Fruit fly (Drosophila melanogaster) whole organism, pupa: Measurements from ENCODE around the gene Dsor1.

Experiments used
- CG10348 ChIP-seq: fragments of 200-800 bp; sonication (Bioruptor generic); IDR thresholded peaks from 2 replicates; pipeline ENCODE4 v1.3.6; 2022; ENCODE audit warnings: missing biosample characterization, missing genetic modification characterization
- CG12605 ChIP-seq: fragments of 200-800 bp; sonication (Bioruptor generic); IDR thresholded peaks from 2 replicates; pipeline ENCODE4 v1.3.6; 2022; ENCODE audit warnings: missing biosample characterization, missing genetic modification characterization
- CG13204 ChIP-seq: fragments of 200-800 bp; sonication (Bioruptor generic); optimal IDR thresholded peaks from 2 replicates; lab custom pipeline; 2018; ENCODE audit warnings: missing biosample characterization, mild to moderate bottlenecking, missing genetic modification characterization, moderate library complexity
- CG14655 ChIP-seq: fragments of 200-800 bp; sonication (Bioruptor generic); optimal IDR thresholded peaks from 3 replicates; lab custom pipeline; 2017; ENCODE audit warnings: mild to moderate bottlenecking, missing biosample characterization, missing genetic modification reagents, missing genetic modification characterization
- CG15710 ChIP-seq: fragments of 200-800 bp; sonication (Bioruptor generic); optimal IDR thresholded peaks from 2 replicates; lab custom pipeline; 2018; ENCODE audit warnings: missing biosample characterization, mild to moderate bottlenecking, missing genetic modification characterization, moderate library complexity
- CG17806 ChIP-seq: fragments of 200-800 bp; sonication (Bioruptor generic); optimal IDR thresholded peaks from 2 replicates; lab custom pipeline; 2018; ENCODE audit warnings: missing biosample characterization, mild to moderate bottlenecking, missing genetic modification characterization, moderate library complexity
- CG32121 ChIP-seq: fragments of 200-800 bp; sonication (Bioruptor generic); IDR thresholded peaks from 2 replicates; pipeline ENCODE4 v1.3.6; 2022; ENCODE audit warnings: missing biosample characterization, missing genetic modification characterization
- CG34367 ChIP-seq: fragments of 200-800 bp; sonication (Bioruptor generic); optimal IDR thresholded peaks from 2 replicates; lab custom pipeline; 2018; ENCODE audit warnings: missing biosample characterization, mild to moderate bottlenecking, missing genetic modification characterization
- CG4496 ChIP-seq: fragments of 200-800 bp; sonication (Bioruptor generic); IDR thresholded peaks from 3 replicates; pipeline ENCODE4 v1.3.6; 2022; ENCODE audit warnings: missing biosample characterization, missing genetic modification characterization
- CG8159 ChIP-seq: fragments of 200-800 bp; sonication (Bioruptor generic); optimal IDR thresholded peaks from 3 replicates; lab custom pipeline; 2018; ENCODE audit warnings: missing biosample characterization, mild to moderate bottlenecking, missing genetic modification characterization, moderate library complexity
- CG8301 ChIP-seq: fragments of 200-800 bp; sonication (Bioruptor generic); optimal IDR thresholded peaks from 2 replicates; lab custom pipeline; 2018; ENCODE audit warnings: missing biosample characterization, mild to moderate bottlenecking, missing genetic modification characterization
- CG9948 ChIP-seq: fragments of 200-800 bp; sonication (Bioruptor generic); optimal IDR thresholded peaks from 2 replicates; lab custom pipeline; 2018; ENCODE audit warnings: missing biosample characterization, mild to moderate bottlenecking, missing genetic modification characterization, moderate library complexity
- D1 ChIP-seq: fragments of 200-800 bp; sonication (Bioruptor generic); optimal IDR thresholded peaks from 2 replicates; lab custom pipeline; 2018; ENCODE audit warnings: missing biosample characterization, mild to moderate bottlenecking, missing genetic modification characterization, moderate library complexity
- EcR ChIP-seq: fragments of 200-800 bp; sonication (Bioruptor generic); optimal IDR thresholded peaks from 3 replicates; lab custom pipeline; 2019; ENCODE audit warnings: missing biosample characterization, missing genetic modification characterization, mild to moderate bottlenecking, moderate library complexity, missing genetic modification reagents
- Ets98B ChIP-seq: fragments of 200-800 bp; sonication (Bioruptor generic); IDR thresholded peaks from 2 replicates; pipeline ENCODE4 v1.3.6; 2022; ENCODE audit warnings: missing biosample characterization, missing genetic modification characterization
- Pif1A ChIP-seq: fragments of 200-800 bp; sonication (Bioruptor generic); optimal IDR thresholded peaks from 3 replicates; lab custom pipeline; 2016; ENCODE audit warnings: missing biosample characterization, missing genetic modification characterization
- Pif1B ChIP-seq: fragments of 200-800 bp; sonication (Bioruptor generic); optimal IDR thresholded peaks from 3 replicates; lab custom pipeline; 2016; ENCODE audit warnings: missing biosample characterization, missing genetic modification characterization
- Snoo ChIP-seq: fragments of 200-800 bp; sonication (Bioruptor generic); optimal IDR thresholded peaks from 3 replicates; lab custom pipeline; 2017; ENCODE audit warnings: missing biosample characterization, mild to moderate bottlenecking, missing genetic modification characterization, inconsistent platforms
- fd96Ca ChIP-seq: fragments of 200-800 bp; sonication (Bioruptor generic); IDR thresholded peaks from 3 replicates; pipeline ENCODE4 v1.3.6; 2022; ENCODE audit warnings: missing biosample characterization, missing genetic modification characterization
- gl ChIP-seq: fragments of 200-800 bp; sonication (Bioruptor generic); optimal IDR thresholded peaks from 2 replicates; lab custom pipeline; 2018; ENCODE audit warnings: missing biosample characterization, mild to moderate bottlenecking, missing genetic modification characterization
- rn ChIP-seq: fragments of 200-800 bp; sonication (Bioruptor generic); IDR thresholded peaks from 2 replicates; pipeline ENCODE4 v1.3.6; 2022; ENCODE audit warnings: missing biosample characterization, missing genetic modification characterization

Dsor1 gene

DNA sequence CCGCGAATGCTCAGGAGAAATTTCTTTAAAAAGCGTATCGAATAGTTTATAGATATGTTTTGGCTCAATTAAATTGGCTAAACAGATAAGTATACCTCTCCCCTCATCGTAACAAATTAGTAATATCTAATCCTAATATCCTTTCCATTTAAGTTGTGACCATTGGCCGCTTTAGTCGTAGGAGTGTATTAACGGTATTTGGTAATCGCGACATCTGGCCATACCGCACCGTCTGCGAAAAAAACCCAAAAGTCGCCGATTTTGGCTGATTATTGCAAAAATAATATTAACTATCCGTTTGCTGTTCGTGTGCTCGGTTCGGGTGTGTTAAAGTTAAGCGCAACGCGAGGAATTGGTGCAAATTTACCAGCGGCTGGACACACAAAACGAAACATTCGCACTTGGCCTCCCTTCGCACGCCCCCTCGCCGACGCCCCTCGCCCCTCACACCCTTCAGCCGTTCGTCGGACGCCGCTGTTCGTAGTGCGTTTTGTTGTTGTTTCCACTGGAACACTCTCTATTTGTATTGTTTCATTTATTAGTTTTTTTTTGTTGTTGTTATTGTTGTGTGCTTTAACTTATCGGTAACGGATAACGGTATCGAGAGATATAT lies at the start of gene Dsor1, which contains the start of gene amx:
Gene Dsor1 (plus strand): TSS at position 172 of the 613 bp plus-strand sequence.
Gene amx (minus strand): TSS at position 166 of the 613 bp plus-strand sequence.
- TF ChIP-seq CG8301 (tag; lab: Kevin White, UChicago) (no peak), D1 (tag; lab: Kevin White, UChicago) (no peak), CG8159 (no peak), CG13204 (GFP tag; lab: Kevin White, UChicago) (no peak), CG14655 (GFP tag; lab: Kevin White, UChicago) (no peak), CG9948 (tag; lab: Kevin White, UChicago) (no peak), Pif1A (GFP tag; lab: Kevin White, UChicago) (no peak), CG34367 (no peak), CG32121 (GFP tag; lab: Robert Waterston, UW) (no peak), CG17806 (tag; lab: Kevin White, UChicago) (no peak), Pif1B (GFP tag; lab: Kevin White, UChicago) (no peak), CG12605 (GFP tag; lab: Robert Waterston, UW) (no peak), fd96Ca (GFP tag; lab: Robert Waterston, UW) (no peak), rn (no peak), gl (no peak), EcR (GFP tag; lab: Kevin White, UChicago) (no peak), Ets98B (no peak), CG4496 (no peak), CG10348 (no peak)

- TF ChIP-seq Ets98B (no peak), D1 (tag; lab: Kevin White, UChicago) (no peak), CG13204 (GFP tag; lab: Kevin White, UChicago) (no peak), Snoo (tag; lab: Kevin White, UChicago) (no peak), CG34367 (no peak), CG8159 (no peak), CG32121 (GFP tag; lab: Robert Waterston, UW) (no peak), rn (no peak), Pif1B (GFP tag; lab: Kevin White, UChicago) (no peak), CG10348 (no peak), fd96Ca (GFP tag; lab: Robert Waterston, UW) (no peak), EcR (GFP tag; lab: Kevin White, UChicago) (no peak), CG12605 (GFP tag; lab: Robert Waterston, UW) (no peak), Pif1A (GFP tag; lab: Kevin White, UChicago) (no peak)
Measured at dm6 chrX:9200234-9200633, 46.9 kb upstream of the Dsor1 start.

dm6 chrX:9201080-9201479 lies 46.1 kb upstream of the Dsor1 start:
- TF ChIP-seq CG8301 (tag; lab: Kevin White, UChicago) (no peak), CG15710 (tag; lab: Kevin White, UChicago) (no peak), gl (no peak), CG34367 (no peak), CG9948 (tag; lab: Kevin White, UChicago) (no peak), CG8159 (no peak), CG12605 (GFP tag; lab: Robert Waterston, UW) (no peak), Snoo (tag; lab: Kevin White, UChicago) (no peak), Pif1A (GFP tag; lab: Kevin White, UChicago) (no peak), D1 (tag; lab: Kevin White, UChicago) (no peak), CG14655 (GFP tag; lab: Kevin White, UChicago) (no peak)

DNA sequence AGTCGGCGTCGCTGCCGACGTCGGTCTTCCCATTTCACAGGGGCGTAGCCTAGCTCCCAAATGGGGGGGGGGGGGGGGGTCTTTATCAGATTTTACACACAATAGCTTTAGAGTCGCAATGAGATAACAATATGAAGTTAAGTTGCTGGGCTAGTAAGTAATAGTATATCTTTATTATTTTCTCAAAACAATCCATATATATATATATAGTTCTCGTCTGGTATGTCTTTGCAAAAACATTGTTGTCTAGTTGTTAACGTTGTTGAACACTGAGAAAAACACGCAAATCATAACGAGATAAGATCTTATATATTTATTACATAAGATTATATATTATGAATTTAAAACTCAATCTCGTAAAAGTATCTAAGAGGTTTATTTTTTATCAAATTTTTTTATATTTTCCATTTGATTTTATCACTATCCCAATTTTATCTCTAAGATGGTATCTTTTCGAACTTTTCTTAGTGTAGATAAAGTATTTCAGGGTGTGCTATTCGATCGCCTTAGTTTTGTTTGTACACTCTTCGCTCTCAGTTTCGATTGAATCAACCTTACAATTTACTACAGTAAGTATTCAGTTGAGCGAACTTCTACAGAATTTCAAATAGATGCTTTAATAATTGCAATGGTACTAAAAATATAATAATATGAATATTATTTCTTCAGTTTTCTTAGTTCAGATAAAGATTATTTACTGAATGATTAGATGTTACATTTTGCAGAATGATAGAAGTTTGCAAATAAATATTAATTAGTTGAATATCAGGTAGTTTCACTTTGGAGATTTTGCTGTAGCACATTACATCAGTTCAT lies 45.1 kb upstream of the Dsor1 start:
- TF ChIP-seq rn = peak; percentile 55; the same call in 1 of the 2 replicates
- peak; percentile 4 for TF ChIP-seq Pif1B (GFP tag; lab: Kevin White, UChicago)
- TF ChIP-seq fd96Ca (GFP tag; lab: Robert Waterston, UW) = peak; percentile 91
- TF ChIP-seq CG8159 = peak; percentile 52
- TF ChIP-seq CG32121 (GFP tag; lab: Robert Waterston, UW) = peak; percentile 82
- TF ChIP-seq gl = no peak
- TF ChIP-seq Snoo (tag; lab: Kevin White, UChicago) = no peak
- TF ChIP-seq Pif1A (GFP tag; lab: Kevin White, UChicago) = no peak
- TF ChIP-seq CG8301 (tag; lab: Kevin White, UChicago) = peak; percentile 6
- peak; percentile 51 for TF ChIP-seq CG9948 (tag; lab: Kevin White, UChicago)
- peak; percentile 33 for TF ChIP-seq CG34367
- no peak for TF ChIP-seq CG13204 (GFP tag; lab: Kevin White, UChicago)
- TF ChIP-seq EcR (GFP tag; lab: Kevin White, UChicago) = no peak
- no peak for TF ChIP-seq D1 (tag; lab: Kevin White, UChicago)
- TF ChIP-seq CG4496 = peak; percentile 87
- TF ChIP-seq CG17806 (tag; lab: Kevin White, UChicago) = peak; percentile 49
- peak; percentile 58 for TF ChIP-seq CG15710 (tag; lab: Kevin White, UChicago)
- TF ChIP-seq Ets98B = peak; percentile 91
- TF ChIP-seq CG10348 = peak; percentile 62
- TF ChIP-seq CG12605 (GFP tag; lab: Robert Waterston, UW) = peak; percentile 77
- TF ChIP-seq CG14655 (GFP tag; lab: Kevin White, UChicago) = peak; percentile 67
- TF ChIP-seq, all 21 proteins: peak for 15

dm6 chrX:9210787-9211186 lies 36.4 kb upstream of the Dsor1 start, which contains the start of gene SmydA-9:
Gene SmydA-9, minus strand, starts transcription at chrX:9210887.
- TF ChIP-seq CG4496 (0 out of 3 replicates have a peak, but pooled peaks have one; percentile 12), CG34367 (no peak), CG8159 (no peak), Pif1A (GFP tag; lab: Kevin White, UChicago) (no peak), CG14655 (GFP tag; lab: Kevin White, UChicago) (no peak)
